Worm (Caenorhabditis elegans) whole organism, L4 larva: ENCODE data around the gene F13H10.5.
A peak's percentile ranks its signal among the peaks of the same experiment; 100 is the strongest.

Experiments used
- D1046.2 ChIP-seq: fragments of 200-800 bp; sonication (Bioruptor generic); IDR thresholded peaks from 2 replicates; pipeline ENCODE4 v1.3.6; 2022; ENCODE audit warnings: missing genetic modification characterization, missing compliant biosample characterization
- F26F4.8 ChIP-seq: fragments of 200-800 bp; sonication (Bioruptor generic); conservative IDR thresholded peaks from 2 replicates; pipeline ENCODE4 v1.3.6; 2022; ENCODE audit warnings: missing genetic modification characterization, missing compliant biosample characterization
- F37D6.2 ChIP-seq: sonication (generic microtip); optimal IDR thresholded peaks from 2 replicates; lab custom pipeline; 2016; ENCODE audit warnings: mild to moderate bottlenecking, missing genetic modification characterization, missing compliant biosample characterization
- F44E2.7 ChIP-seq: fragments of 200-800 bp; sonication (Bioruptor generic); IDR thresholded peaks from 2 replicates; pipeline ENCODE4 v2.1.2; 2022; ENCODE audit warnings: missing genetic modification characterization, missing compliant biosample characterization
- R02D3.7 ChIP-seq: fragments of 150-350 bp; sonication (generic microtip); optimal IDR thresholded peaks from 3 replicates; lab custom pipeline; 2014; ENCODE audit warnings: missing biosample characterization, missing genetic modification characterization
- T20F7.1 ChIP-seq: fragments of 200-800 bp; sonication (Bioruptor generic); optimal IDR thresholded peaks from 2 replicates; lab custom pipeline; 2018; ENCODE audit warnings: mild to moderate bottlenecking, missing genetic modification characterization, missing compliant biosample characterization
- T26A8.4 ChIP-seq: fragments of 200-800 bp; sonication (Bioruptor generic); IDR thresholded peaks from 2 replicates; pipeline ENCODE4 v1.3.6; 2022; ENCODE audit warnings: missing genetic modification characterization, missing compliant biosample characterization
- Y75B8A.6 ChIP-seq: fragments of 200-800 bp; sonication (Bioruptor generic); IDR thresholded peaks from 2 replicates; pipeline ENCODE4 v1.3.6; 2022; ENCODE audit warnings: missing genetic modification reagents, missing genetic modification characterization, missing compliant biosample characterization
- ZK337.2 ChIP-seq: fragments of 200-800 bp; sonication (Bioruptor generic); IDR thresholded peaks from 2 replicates; pipeline ENCODE4 v1.3.6; 2022; ENCODE audit warnings: missing genetic modification reagents, missing genetic modification characterization, missing compliant biosample characterization
- aha-1 ChIP-seq: fragments of 150-350 bp; peaks from one replicate; lab custom pipeline; 2014; ENCODE audit warnings: missing biosample characterization, missing genetic modification characterization
- aly-2 ChIP-seq: sonication (generic microtip); optimal IDR thresholded peaks from 2 replicates; lab custom pipeline; 2018; ENCODE audit warnings: missing biosample characterization, missing genetic modification characterization
- ama-1 ChIP-seq: fragments of 150-350 bp; optimal IDR thresholded peaks from 2 replicates; lab custom pipeline; 2014; ENCODE audit warnings: inconsistent platforms, mixed read lengths
- attf-4 ChIP-seq: sonication (generic microtip); optimal IDR thresholded peaks from 3 replicates; lab custom pipeline; 2017; ENCODE audit warnings: missing biosample characterization, missing genetic modification characterization
- ceh-20 ChIP-seq: fragments of 200-800 bp; sonication (Bioruptor generic); IDR thresholded peaks from 2 replicates; pipeline ENCODE4 v1.3.6; 2022; ENCODE audit warnings: missing genetic modification reagents, missing genetic modification characterization, missing compliant biosample characterization
- ceh-28 ChIP-seq: fragments of 150-350 bp; optimal IDR thresholded peaks from 2 replicates; lab custom pipeline; 2014; ENCODE audit warnings: missing biosample characterization, missing genetic modification reagents, missing genetic modification characterization
- ceh-32 ChIP-seq: sonication (generic microtip); optimal IDR thresholded peaks from 2 replicates; lab custom pipeline; 2016; ENCODE audit warnings: mild to moderate bottlenecking, missing genetic modification characterization, missing compliant biosample characterization; ENCODE audit not compliant: poor library complexity
- ceh-44 ChIP-seq: fragments of 200-800 bp; sonication (Bioruptor generic); IDR thresholded peaks from 2 replicates; pipeline ENCODE4 v1.3.6; 2022; ENCODE audit warnings: missing genetic modification reagents, missing genetic modification characterization, missing compliant biosample characterization
- ceh-82 ChIP-seq: sonication (generic microtip); optimal IDR thresholded peaks from 2 replicates; lab custom pipeline; 2017; ENCODE audit warnings: missing biosample characterization, missing genetic modification characterization
- ces-1 ChIP-seq: fragments of 150-350 bp; sonication (generic microtip); optimal IDR thresholded peaks from 4 replicates; lab custom pipeline; 2014; ENCODE audit warnings: missing biosample characterization, missing genetic modification reagents, missing genetic modification characterization
- ctbp-1 ChIP-seq: fragments of 200-800 bp; sonication (Bioruptor generic); IDR thresholded peaks from 2 replicates; pipeline ENCODE4 v1.3.6; 2022; ENCODE audit warnings: missing genetic modification reagents, missing genetic modification characterization, missing compliant biosample characterization
- daf-19 ChIP-seq: fragments of 200-800 bp; sonication (Bioruptor generic); conservative IDR thresholded peaks from 2 replicates; pipeline ENCODE4 v1.3.6; 2022; ENCODE audit warnings: missing genetic modification characterization, missing compliant biosample characterization
- daf-8 ChIP-seq: fragments of 200-800 bp; sonication (Bioruptor generic); IDR thresholded peaks from 2 replicates; pipeline ENCODE4 v1.3.6; 2022; ENCODE audit warnings: missing genetic modification characterization, missing compliant biosample characterization
- dmd-8 ChIP-seq: fragments of 200-800 bp; sonication (Bioruptor generic); IDR thresholded peaks from 2 replicates; pipeline ENCODE4 v1.3.6; 2022; ENCODE audit warnings: missing genetic modification characterization, missing compliant biosample characterization
- dmd-9 ChIP-seq: fragments of 200-800 bp; sonication (Bioruptor generic); IDR thresholded peaks from 2 replicates; pipeline ENCODE4 v1.3.6; 2022; ENCODE audit warnings: missing genetic modification reagents, missing genetic modification characterization, missing compliant biosample characterization
- egl-43 ChIP-seq: fragments of 200-800 bp; sonication (Bioruptor generic); IDR thresholded peaks from 2 replicates; pipeline ENCODE4 v1.3.6; 2022; ENCODE audit warnings: missing genetic modification reagents, missing genetic modification characterization, missing compliant biosample characterization
- fos-1 ChIP-seq: fragments of 150-350 bp; optimal IDR thresholded peaks from 2 replicates; lab custom pipeline; 2014; ENCODE audit warnings: missing biosample characterization, missing genetic modification characterization
- gei-8 ChIP-seq: fragments of 200-800 bp; sonication (Bioruptor generic); optimal IDR thresholded peaks from 2 replicates; lab custom pipeline; 2018; ENCODE audit warnings: mild to moderate bottlenecking, missing genetic modification characterization, missing compliant biosample characterization
- hif-1 ChIP-seq, 2 experiments: sonication (generic microtip); optimal IDR thresholded peaks; 2 replicates each; lab custom pipeline; 2016 to 2017; ENCODE audit warnings: missing compliant biosample characterization in 2 of 2, missing genetic modification characterization in 2 of 2, missing genetic modification reagents in 2 of 2, missing genotype in 2 of 2, mild to moderate bottlenecking in 1 of 2
- hlh-11 ChIP-seq: fragments of 200-800 bp; sonication (Bioruptor generic); optimal IDR thresholded peaks from 2 replicates; lab custom pipeline; 2018; ENCODE audit warnings: mild to moderate bottlenecking, missing genetic modification characterization, missing compliant biosample characterization
- hlh-30 ChIP-seq: sonication (generic microtip); optimal IDR thresholded peaks from 2 replicates; lab custom pipeline; 2017; ENCODE audit warnings: antibody characterized with exemption, mild to moderate bottlenecking, missing genetic modification characterization, missing compliant biosample characterization; ENCODE audit not compliant: insufficient read depth
- jun-1 ChIP-seq: fragments of 150-350 bp; optimal IDR thresholded peaks from 2 replicates; lab custom pipeline; 2014; ENCODE audit warnings: missing biosample characterization, missing genetic modification reagents, missing genetic modification characterization
- lin-1 ChIP-seq: fragments of 200-800 bp; sonication (Bioruptor generic); IDR thresholded peaks from 2 replicates; pipeline ENCODE4 v1.3.6; 2022; ENCODE audit warnings: missing genetic modification reagents, missing genetic modification characterization, missing compliant biosample characterization
- lin-39 ChIP-seq: fragments of 150-350 bp; optimal IDR thresholded peaks from 2 replicates; lab custom pipeline; 2014; ENCODE audit warnings: missing biosample characterization, missing genetic modification reagents, missing genetic modification characterization
- madf-5 ChIP-seq, 2 experiments: fragments of 200-800 bp; sonication (Bioruptor generic); IDR thresholded peaks; 2 replicates each; pipeline ENCODE4 v1.3.6; 2022; ENCODE audit warnings: missing compliant biosample characterization in 2 of 2, missing genetic modification characterization in 2 of 2
- mdl-1 ChIP-seq, 2 experiments: fragments of 150-350 bp in 1 of 2; sonication (generic microtip) in 1 of 2; optimal IDR thresholded peaks; 2 replicates each; lab custom pipeline; 2014 to 2017; ENCODE audit warnings: missing biosample characterization in 2 of 2, missing genetic modification characterization in 2 of 2
- nhr-10 ChIP-seq: fragments of 150-350 bp; optimal IDR thresholded peaks from 2 replicates; lab custom pipeline; 2014; ENCODE audit warnings: missing biosample characterization, missing genetic modification characterization
- nhr-42 ChIP-seq: fragments of 200-800 bp; sonication (Bioruptor generic); IDR thresholded peaks from 2 replicates; pipeline ENCODE4 v1.3.6; 2022; ENCODE audit warnings: missing genetic modification characterization, missing compliant biosample characterization
- nhr-48 ChIP-seq: sonication (generic microtip); optimal IDR thresholded peaks from 2 replicates; lab custom pipeline; 2016; ENCODE audit warnings: mild to moderate bottlenecking, missing genetic modification characterization, missing compliant biosample characterization
- php-3 ChIP-seq: fragments of 200-800 bp; sonication (Bioruptor generic); IDR thresholded peaks from 2 replicates; pipeline ENCODE4 v1.3.6; 2022; ENCODE audit warnings: missing genetic modification reagents, missing genetic modification characterization, missing compliant biosample characterization
- pqm-1 ChIP-seq: sonication (generic microtip); optimal IDR thresholded peaks from 2 replicates; lab custom pipeline; 2017; ENCODE audit warnings: missing biosample characterization, missing genetic modification characterization
- sdz-12 ChIP-seq: fragments of 200-800 bp; sonication (Bioruptor generic); optimal IDR thresholded peaks from 2 replicates; lab custom pipeline; 2018; ENCODE audit warnings: mild to moderate bottlenecking, missing genetic modification characterization, missing compliant biosample characterization
- set-16 ChIP-seq: fragments of 200-800 bp; sonication (Bioruptor generic); IDR thresholded peaks from 2 replicates; pipeline ENCODE4 v1.3.6; 2022; ENCODE audit warnings: missing genetic modification reagents, missing genetic modification characterization, missing compliant biosample characterization
- skn-1 ChIP-seq: fragments of 150-350 bp; optimal IDR thresholded peaks from 2 replicates; lab custom pipeline; 2014; ENCODE audit warnings: missing biosample characterization, missing genetic modification characterization
- snpc-1.2 ChIP-seq: fragments of 200-800 bp; sonication (Bioruptor generic); IDR thresholded peaks from 2 replicates; pipeline ENCODE4 v1.3.6; 2022; ENCODE audit warnings: missing genetic modification reagents, missing genetic modification characterization, missing compliant biosample characterization
- snpc-4 ChIP-seq: fragments of 150-350 bp; optimal IDR thresholded peaks from 2 replicates; lab custom pipeline; 2014; ENCODE audit warnings: missing biosample characterization, missing genetic modification characterization
- spr-1 ChIP-seq: sonication (generic microtip); optimal IDR thresholded peaks from 2 replicates; lab custom pipeline; 2016; ENCODE audit warnings: mild to moderate bottlenecking, missing genetic modification characterization, missing compliant biosample characterization
- unc-130 ChIP-seq: sonication (generic microtip); optimal IDR thresholded peaks from 2 replicates; lab custom pipeline; 2016; ENCODE audit warnings: missing genetic modification reagents, missing genetic modification characterization, missing compliant biosample characterization
- unc-39 ChIP-seq: sonication (generic microtip); optimal IDR thresholded peaks from 2 replicates; lab custom pipeline; 2017; ENCODE audit warnings: missing biosample characterization, missing genetic modification characterization
- unc-62 ChIP-seq, 3 experiments: fragments of 150-350 bp in 1 of 3; sonication (generic microtip); optimal IDR thresholded peaks in 2 of 3; peaks in 1 of 3; 1 replicate in 1 of 3; 2 replicates in 2 of 3; lab custom pipeline; 2014 to 2017; ENCODE audit warnings: missing biosample characterization in 3 of 3, missing genetic modification characterization in 3 of 3, missing genetic modification reagents in 3 of 3, missing genotype in 1 of 3
- zfp-3 ChIP-seq: fragments of 200-800 bp; sonication (Bioruptor generic); conservative IDR thresholded peaks from 2 replicates; pipeline ENCODE4 v1.3.6; 2022; ENCODE audit warnings: missing genetic modification reagents, missing genetic modification characterization, missing compliant biosample characterization
- zip-2 ChIP-seq: fragments of 150-350 bp; optimal IDR thresholded peaks from 2 replicates; lab custom pipeline; 2014; ENCODE audit warnings: missing biosample characterization, missing genetic modification characterization

F13H10.5 gene

ce11 chrIV:11025941-11026340 lies 35.1 kb downstream of the F13H10.5 start (continued):
- TF ChIP-seq ces-1 (GFP tag; lab: Kevin White, UChicago), result no peak
- no peak for TF ChIP-seq F37D6.2 (tag; lab: Kevin White, UChicago)
- TF ChIP-seq R02D3.7 (tag; lab: Kevin White, UChicago), result no peak
- no peak for TF ChIP-seq snpc-4 (tag; lab: Kevin White, UChicago)
- peak; percentile 43 for TF ChIP-seq nhr-48 (tag; lab: Kevin White, UChicago)
- TF ChIP-seq F26F4.8, result peak; percentile 89
- peak; percentile 28 to 76; a peak in 1 of 4 replicates for TF ChIP-seq madf-5 (GFP tag; IDR thresholded peaks at IDR 0.05; lab: Robert Waterston, UW)
- no peak for TF ChIP-seq unc-39
- TF ChIP-seq hif-1 (tag; optimal IDR thresholded peaks at IDR 0.05; lab: Kevin White, UChicago), result peak in 1 of 2 experiments; percentile 54
- TF ChIP-seq ceh-32 (tag; lab: Kevin White, UChicago), result no peak
- TF ChIP-seq zip-2 (tag; lab: Kevin White, UChicago), result no peak
- TF ChIP-seq hlh-30 (tag; lab: Kevin White, UChicago), result no peak
- no peak for TF ChIP-seq attf-4 (tag; lab: Kevin White, UChicago)
- TF ChIP-seq spr-1 (tag; lab: Kevin White, UChicago), result peak; percentile 77
- TF ChIP-seq hlh-11 (tag; lab: Kevin White, UChicago), result no peak
- no peak for TF ChIP-seq dmd-9 (GFP tag; lab: Robert Waterston, UW)
- no peak for TF ChIP-seq skn-1 (tag; lab: Kevin White, UChicago)
- TF ChIP-seq unc-62 (GFP tag; optimal IDR thresholded peaks at IDR 0.05 in 1 of 2; lab: Kevin White, UChicago), result peak in 1 of 2 experiments; percentile 24
- no peak for TF ChIP-seq unc-62 (tag; optimal IDR thresholded peaks at IDR 0.05; lab: Kevin White, UChicago)
- peak; percentile 65; the same call in 1 of the 2 replicates for TF ChIP-seq ZK337.2 (GFP tag; lab: Robert Waterston, UW)
- TF ChIP-seq ceh-44 (GFP tag; lab: Robert Waterston, UW), result peak; percentile 91
- no peak for TF ChIP-seq jun-1 (tag; lab: Kevin White, UChicago)
- no peak for TF ChIP-seq nhr-10 (tag; lab: Kevin White, UChicago)
- TF ChIP-seq ama-1 (lab: Kevin White, UChicago), result no peak
- peak; percentile 92 for TF ChIP-seq snpc-1.2 (GFP tag; lab: Robert Waterston, UW)
- TF ChIP-seq fos-1, result no peak
- 0 out of 2 replicates have a peak, but pooled peaks have one; percentile 43 for TF ChIP-seq F44E2.7 (GFP tag; lab: Robert Waterston, UW)
- peak; percentile 75 for TF ChIP-seq unc-130 (GFP tag; lab: Kevin White, UChicago)
- TF ChIP-seq zfp-3 (GFP tag; lab: Robert Waterston, UW), result peak; percentile 67
- TF ChIP-seq D1046.2 (GFP tag; lab: Robert Waterston, UW), result peak; percentile 84
- peak; percentile 75; the same call in 1 of the 2 replicates for TF ChIP-seq Y75B8A.6 (GFP tag; lab: Robert Waterston, UW)
- no peak for TF ChIP-seq daf-8
- TF ChIP-seq pqm-1 (tag; lab: Kevin White, UChicago), result no peak
- peak; percentile 78 for TF ChIP-seq lin-1 (GFP tag; lab: Robert Waterston, UW)
- TF ChIP-seq nhr-42, result peak; percentile 50; the same call in 1 of the 2 replicates
- peak; percentile 71 for TF ChIP-seq ceh-20 (GFP tag; lab: Robert Waterston, UW)
- TF ChIP-seq set-16, result peak; percentile 39; the same call in 1 of the 2 replicates
- peak; percentile 88 for TF ChIP-seq ctbp-1
- TF ChIP-seq egl-43, result peak; percentile 93
- TF ChIP-seq ceh-82, result no peak
- peak; percentile 86 for TF ChIP-seq dmd-8
- TF ChIP-seq daf-19, result peak; percentile 85
- no peak for TF ChIP-seq lin-39
- TF ChIP-seq T20F7.1, result peak; percentile 31
- peak; percentile 66 for TF ChIP-seq gei-8 (GFP tag; lab: Kevin White, UChicago)
- TF ChIP-seq mdl-1 (tag; optimal IDR thresholded peaks at IDR 0.05; lab: Kevin White, UChicago), result no peak
- no peak for TF ChIP-seq aha-1 (tag; lab: Kevin White, UChicago)
- TF ChIP-seq php-3 (GFP tag; lab: Robert Waterston, UW), result peak; percentile 79
- TF ChIP-seq T26A8.4, result peak; percentile 72
- no peak for TF ChIP-seq ceh-28 (tag; lab: Kevin White, UChicago)
- TF ChIP-seq aly-2, result no peak
- TF ChIP-seq sdz-12, result no peak
